Worm (Caenorhabditis elegans) whole organism, L2 larva: ENCODE results near the gene such-1.

ENCODE experiments used
- C34F6.9 ChIP-seq: fragments of 150-350 bp; optimal IDR thresholded peaks from 2 replicates; lab custom pipeline; 2014; ENCODE audit warnings: missing biosample characterization, missing genetic modification characterization
- F13H6.1 ChIP-seq: sonication (generic microtip); optimal IDR thresholded peaks from 2 replicates; lab custom pipeline; 2016; ENCODE audit warnings: missing genetic modification characterization, missing compliant biosample characterization
- R02D3.7 ChIP-seq: fragments of 150-350 bp; optimal IDR thresholded peaks from 2 replicates; lab custom pipeline; 2014; ENCODE audit warnings: missing biosample characterization, missing genetic modification characterization
- Y55F3AM.14 ChIP-seq: fragments of 200-800 bp; sonication (Bioruptor generic); optimal IDR thresholded peaks from 2 replicates; lab custom pipeline; 2018; ENCODE audit warnings: mild to moderate bottlenecking, missing genetic modification characterization, missing compliant biosample characterization
- ZK546.5 ChIP-seq: sonication (generic microtip); optimal IDR thresholded peaks from 2 replicates; lab custom pipeline; 2017; ENCODE audit warnings: missing biosample characterization, missing genetic modification characterization
- alr-1 ChIP-seq: fragments of 150-350 bp; optimal IDR thresholded peaks from 2 replicates; lab custom pipeline; 2014; ENCODE audit warnings: missing biosample characterization, missing genetic modification characterization
- aly-2 ChIP-seq: fragments of 150-350 bp; optimal IDR thresholded peaks from 2 replicates; lab custom pipeline; 2014; ENCODE audit warnings: missing biosample characterization, missing genetic modification characterization
- ama-1 ChIP-seq: fragments of 150-350 bp; optimal IDR thresholded peaks from 2 replicates; lab custom pipeline; 2018; ENCODE audit warnings: inconsistent platforms
- blmp-1 ChIP-seq: sonication (generic microtip); optimal IDR thresholded peaks from 2 replicates; lab custom pipeline; 2017; ENCODE audit warnings: missing genetic modification characterization, mild to moderate bottlenecking, missing compliant biosample characterization, antibody characterized with exemption, moderate library complexity; ENCODE audit not compliant: insufficient read depth
- ceh-16 ChIP-seq: fragments of 150-350 bp; optimal IDR thresholded peaks from 2 replicates; lab custom pipeline; 2014; ENCODE audit warnings: missing biosample characterization, missing genetic modification characterization
- crh-2 ChIP-seq: sonication (generic microtip); optimal IDR thresholded peaks from 2 replicates; lab custom pipeline; 2017; ENCODE audit warnings: missing biosample characterization, missing genetic modification characterization
- dmd-4 ChIP-seq: sonication (generic microtip); optimal IDR thresholded peaks from 2 replicates; lab custom pipeline; 2017; ENCODE audit warnings: missing biosample characterization, missing genetic modification characterization
- egl-27 ChIP-seq: sonication (generic microtip); optimal IDR thresholded peaks from 3 replicates; lab custom pipeline; 2017; ENCODE audit warnings: missing biosample characterization, missing genetic modification reagents, missing genetic modification characterization
- fos-1 ChIP-seq: fragments of 150-350 bp; optimal IDR thresholded peaks from 2 replicates; lab custom pipeline; 2014; ENCODE audit warnings: missing biosample characterization, missing genetic modification characterization
- gmeb-1 ChIP-seq: fragments of 150-350 bp; optimal IDR thresholded peaks from 2 replicates; lab custom pipeline; 2014; ENCODE audit warnings: missing biosample characterization, missing genetic modification characterization
- lin-11 ChIP-seq: fragments of 150-350 bp; sonication (generic microtip); optimal IDR thresholded peaks from 2 replicates; lab custom pipeline; 2014; ENCODE audit warnings: missing biosample characterization, missing genetic modification characterization, inconsistent platforms, mixed read lengths
- lin-13 ChIP-seq: fragments of 150-350 bp; optimal IDR thresholded peaks from 2 replicates; lab custom pipeline; 2014; ENCODE audit warnings: missing biosample characterization, missing genetic modification reagents, missing genetic modification characterization
- lsy-2 ChIP-seq, 2 experiments: fragments of 150-350 bp in 1 of 2; sonication (generic microtip) in 1 of 2; optimal IDR thresholded peaks; 2 replicates each; lab custom pipeline; 2014 to 2017; ENCODE audit warnings: missing biosample characterization in 2 of 2, missing genetic modification characterization in 2 of 2
- mab-5 ChIP-seq: fragments of 150-350 bp; optimal IDR thresholded peaks from 2 replicates; lab custom pipeline; 2014; ENCODE audit warnings: missing biosample characterization, missing genetic modification characterization
- mdl-1 ChIP-seq, 2 experiments: fragments of 150-350 bp in 1 of 2; sonication (generic microtip) in 1 of 2; optimal IDR thresholded peaks; 2 replicates each; lab custom pipeline; 2017; ENCODE audit warnings: missing biosample characterization in 2 of 2, missing genetic modification characterization in 2 of 2
- nhr-10 ChIP-seq: sonication (generic microtip); optimal IDR thresholded peaks from 2 replicates; lab custom pipeline; 2017; ENCODE audit warnings: missing biosample characterization, missing genetic modification characterization
- nhr-11 ChIP-seq: fragments of 150-350 bp; optimal IDR thresholded peaks from 2 replicates; lab custom pipeline; 2014; ENCODE audit warnings: missing biosample characterization, missing genetic modification characterization
- nhr-12 ChIP-seq: fragments of 150-350 bp; optimal IDR thresholded peaks from 2 replicates; lab custom pipeline; 2014; ENCODE audit warnings: missing biosample characterization, missing genetic modification characterization
- nhr-129 ChIP-seq: fragments of 150-350 bp; optimal IDR thresholded peaks from 2 replicates; lab custom pipeline; 2014; ENCODE audit warnings: missing biosample characterization, missing genetic modification characterization
- nhr-21 ChIP-seq: fragments of 150-350 bp; optimal IDR thresholded peaks from 2 replicates; lab custom pipeline; 2014; ENCODE audit warnings: missing biosample characterization, missing genetic modification characterization
- nhr-23 ChIP-seq: fragments of 150-350 bp; optimal IDR thresholded peaks from 2 replicates; lab custom pipeline; 2014; ENCODE audit warnings: missing biosample characterization, missing genetic modification reagents, missing genetic modification characterization
- nhr-237 ChIP-seq: fragments of 150-350 bp; optimal IDR thresholded peaks from 2 replicates; lab custom pipeline; 2014; ENCODE audit warnings: missing biosample characterization, missing genetic modification characterization
- nhr-25 ChIP-seq: fragments of 150-350 bp; sonication (generic microtip); optimal IDR thresholded peaks from 3 replicates; lab custom pipeline; 2014; ENCODE audit warnings: missing biosample characterization, missing genetic modification characterization
- nhr-6 ChIP-seq: fragments of 150-350 bp; optimal IDR thresholded peaks from 2 replicates; lab custom pipeline; 2014; ENCODE audit warnings: missing biosample characterization, missing genetic modification characterization
- nhr-77 ChIP-seq: fragments of 150-350 bp; optimal IDR thresholded peaks from 2 replicates; lab custom pipeline; 2014; ENCODE audit warnings: missing biosample characterization, missing genetic modification characterization
- peb-1 ChIP-seq: fragments of 150-350 bp; optimal IDR thresholded peaks from 2 replicates; lab custom pipeline; 2014; ENCODE audit warnings: missing biosample characterization, missing genetic modification characterization
- skn-1 ChIP-seq: sonication (generic microtip); optimal IDR thresholded peaks from 2 replicates; lab custom pipeline; 2017; ENCODE audit warnings: missing biosample characterization, missing genetic modification characterization
- sma-3 ChIP-seq: sonication (generic microtip); optimal IDR thresholded peaks from 2 replicates; lab custom pipeline; 2016; ENCODE audit warnings: missing genetic modification reagents, missing genetic modification characterization, missing compliant biosample characterization
- unc-39 ChIP-seq: fragments of 150-350 bp; optimal IDR thresholded peaks from 2 replicates; lab custom pipeline; 2014; ENCODE audit warnings: missing biosample characterization, missing genetic modification characterization
- unc-55 ChIP-seq: fragments of 150-350 bp; sonication (generic microtip); optimal IDR thresholded peaks from 3 replicates; lab custom pipeline; 2014; ENCODE audit warnings: missing biosample characterization, missing genetic modification reagents, missing genetic modification characterization
- unc-62 ChIP-seq: fragments of 150-350 bp; optimal IDR thresholded peaks from 2 replicates; lab custom pipeline; 2014; ENCODE audit warnings: missing biosample characterization, missing genetic modification reagents, missing genetic modification characterization
- zag-1 ChIP-seq: fragments of 150-350 bp; optimal IDR thresholded peaks from 2 replicates; lab custom pipeline; 2014; ENCODE audit warnings: missing biosample characterization, missing genetic modification characterization
- ztf-1 ChIP-seq: fragments of 200-800 bp; sonication (Bioruptor generic); conservative IDR thresholded peaks from 2 replicates; pipeline ENCODE4 v1.3.6; 2022; ENCODE audit warnings: missing genetic modification characterization, missing compliant biosample characterization
- ztf-4 ChIP-seq: fragments of 150-350 bp; optimal IDR thresholded peaks from 2 replicates; lab custom pipeline; 2014; ENCODE audit warnings: missing biosample characterization, missing genetic modification characterization

Gene such-1

ce11 chrIII:11502753-11503152 lies 20.8 kb downstream of the such-1 start, which contains the start of gene tin-10:
Gene tin-10 (minus strand): TSS chrIII:11502853.
- TF ChIP-seq nhr-77 (no peak), lin-13 (GFP tag; lab: Kevin White, UChicago) (no peak), sma-3 (no peak), nhr-6 (no peak), lsy-2 (tag; optimal IDR thresholded peaks at IDR 0.05; lab: Kevin White, UChicago) (no peak), blmp-1 (tag; lab: Kevin White, UChicago) (no peak), ceh-16 (no peak), mdl-1 (tag; optimal IDR thresholded peaks at IDR 0.05; lab: Kevin White, UChicago) (no peak), mab-5 (tag; lab: Kevin White, UChicago) (no peak)

DNA sequence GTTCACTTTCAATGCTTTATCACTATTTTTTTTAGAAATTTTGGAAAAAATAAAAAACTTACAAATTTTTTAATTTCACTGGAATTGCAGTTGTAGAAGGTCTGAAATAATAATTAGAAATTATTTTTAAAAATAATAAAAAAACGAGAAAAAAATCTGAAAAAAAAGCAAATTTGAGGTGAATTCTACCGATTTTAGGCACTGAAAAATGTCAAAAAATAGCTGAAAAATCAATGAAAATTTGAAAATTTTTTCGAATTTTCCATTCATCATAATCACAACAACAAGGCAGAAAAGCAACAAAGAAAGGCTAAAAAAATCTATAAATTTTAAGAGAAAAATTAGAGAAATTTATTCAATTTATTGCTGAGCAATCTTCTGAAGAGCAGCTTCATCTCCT lies 22.9 kb downstream of the such-1 start, which contains the start of gene nars-2:
TSS of gene nars-2 (minus strand) at position 101 of the 400 bp plus-strand sequence.
- TF ChIP-seq nhr-12 (tag; lab: Kevin White, UChicago): no peak
- no peak for TF ChIP-seq nhr-6
- TF ChIP-seq ztf-1 (GFP tag; lab: Robert Waterston, UW): no peak

DNA sequence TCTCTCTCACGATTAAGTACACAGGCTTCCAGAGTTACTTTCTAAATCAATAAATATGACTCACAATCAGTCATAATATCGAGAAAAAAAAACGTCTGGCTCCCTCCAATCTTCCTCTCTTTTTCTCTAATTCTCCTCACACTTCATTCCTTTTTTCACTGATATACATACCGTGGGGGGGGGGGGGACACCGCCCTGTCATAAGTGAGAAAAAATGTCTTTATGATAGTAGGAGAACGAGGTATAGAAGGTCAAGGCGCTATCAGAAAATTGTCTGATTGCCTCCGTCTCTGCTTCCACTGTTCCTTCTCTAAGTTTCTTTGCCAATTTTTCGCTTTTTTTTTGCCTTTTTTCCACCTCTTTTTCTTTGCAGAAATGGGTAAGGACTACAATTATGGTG lies 27.1 kb downstream of the such-1 start, which contains the start of gene Y66D12A.24:
TSS of gene Y66D12A.24 (plus strand) at position 370 of the 400 bp plus-strand sequence.
- TF ChIP-seq fos-1 (tag; lab: Kevin White, UChicago): peak; percentile 79
- TF ChIP-seq F13H6.1: peak; percentile 20
- TF ChIP-seq sma-3: peak; percentile 28
- TF ChIP-seq crh-2 (tag; lab: Kevin White, UChicago): peak; percentile 4
- TF ChIP-seq nhr-11 (tag; lab: Kevin White, UChicago): no peak
- no peak for TF ChIP-seq gmeb-1 (tag; lab: Kevin White, UChicago)
- peak; percentile 13 for TF ChIP-seq blmp-1 (tag; lab: Kevin White, UChicago)

ce11 chrIII:11492489-11492888 lies 31.1 kb downstream of the such-1 start:
- TF ChIP-seq aly-2 (tag; lab: Kevin White, UChicago): no peak
- TF ChIP-seq ZK546.5 (tag; lab: Kevin White, UChicago): no peak

ce11 chrIII:11490221-11490620 lies 33.3 kb downstream of the such-1 start:
- no peak for TF ChIP-seq ztf-4

ce11 chrIII:11489601-11490000 lies 34.0 kb downstream of the such-1 start:
- no peak for TF ChIP-seq R02D3.7
- TF ChIP-seq nhr-11 (tag; lab: Kevin White, UChicago): no peak
- TF ChIP-seq lin-11 (tag; lab: Kevin White, UChicago): no peak
- TF ChIP-seq egl-27 (tag; lab: Kevin White, UChicago): no peak
- TF ChIP-seq peb-1: no peak
- TF ChIP-seq crh-2 (tag; lab: Kevin White, UChicago): no peak
- no peak for TF ChIP-seq skn-1 (tag; lab: Kevin White, UChicago)

DNA sequence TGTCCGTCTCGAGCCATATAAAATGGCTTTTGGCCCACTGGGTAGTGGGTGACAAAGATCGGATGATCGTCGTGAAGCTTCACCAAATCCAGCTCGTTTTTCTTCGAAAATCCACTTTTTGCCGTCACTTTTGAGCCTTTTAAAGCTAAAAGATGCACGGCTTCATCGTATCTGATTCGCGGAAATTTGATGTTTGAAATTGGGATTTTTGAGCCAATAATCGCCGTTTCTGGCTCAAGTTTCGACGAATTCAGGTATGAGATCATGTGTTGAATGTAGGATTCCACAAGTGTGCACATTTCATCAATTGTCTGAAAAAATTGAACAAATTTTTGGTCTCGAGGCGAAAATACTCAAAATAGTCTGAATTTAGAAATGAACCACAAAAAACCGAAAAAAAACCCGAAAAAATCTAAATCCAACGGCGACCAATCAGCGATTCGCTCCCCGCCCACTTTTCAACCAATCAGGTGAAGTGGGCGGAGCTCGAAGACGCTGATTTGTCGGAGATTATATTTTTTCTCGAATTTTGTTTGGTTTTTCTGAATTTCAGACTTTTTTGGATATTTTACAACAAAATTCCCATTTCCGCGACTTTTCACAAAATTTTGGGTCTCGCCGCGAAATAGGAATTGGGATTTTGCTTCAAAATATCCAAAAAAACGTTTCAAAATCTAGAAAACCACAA lies 34.8 kb downstream of the such-1 start:
- TF ChIP-seq nhr-10: no peak
- TF ChIP-seq nhr-21 (tag; lab: Kevin White, UChicago): no peak
- TF ChIP-seq lsy-2 (tag; optimal IDR thresholded peaks at IDR 0.05; lab: Kevin White, UChicago): no peak
- no peak for TF ChIP-seq nhr-23 (tag; lab: Kevin White, UChicago)
- TF ChIP-seq Y55F3AM.14: no peak
- no peak for TF ChIP-seq F13H6.1

ce11 chrIII:11487245-11487644 lies 36.3 kb downstream of the such-1 start, which contains the start of gene popl-5:
Gene popl-5 (minus strand): TSS chrIII:11487345.
- TF ChIP-seq ama-1: no peak
- TF ChIP-seq unc-39 (tag; lab: Kevin White, UChicago): no peak
- TF ChIP-seq dmd-4 (tag; lab: Kevin White, UChicago): no peak
- no peak for TF ChIP-seq nhr-10
- TF ChIP-seq alr-1 (tag; lab: Kevin White, UChicago): no peak
- no peak for TF ChIP-seq unc-62
- no peak for TF ChIP-seq nhr-237 (tag; lab: Kevin White, UChicago)
- TF ChIP-seq nhr-25: no peak
- no peak for TF ChIP-seq blmp-1 (tag; lab: Kevin White, UChicago)
- no peak for TF ChIP-seq zag-1 (tag; lab: Kevin White, UChicago)
- TF ChIP-seq gmeb-1 (tag; lab: Kevin White, UChicago): no peak
- TF ChIP-seq unc-55 (GFP tag; lab: Kevin White, UChicago): no peak
- no peak for TF ChIP-seq egl-27 (tag; lab: Kevin White, UChicago)
- no peak for TF ChIP-seq lin-11 (tag; lab: Kevin White, UChicago)
- TF ChIP-seq Y55F3AM.14: no peak
- no peak for TF ChIP-seq C34F6.9 (tag; lab: Kevin White, UChicago)
- no peak for TF ChIP-seq nhr-129 (tag; lab: Kevin White, UChicago)
- no peak for TF ChIP-seq R02D3.7
- no peak for TF ChIP-seq lin-13 (GFP tag; lab: Kevin White, UChicago)
